Worm (Caenorhabditis elegans): Measurements from ENCODE around the gene C07H6.9.
A peak's percentile ranks its signal among the peaks of the same experiment; 100 is the strongest.

- TF ChIP-seq skn-1 (tag; optimal IDR thresholded peaks at IDR 0.05) = peak; percentile 81
- TF ChIP-seq nhr-20 (tag; optimal IDR thresholded peaks at IDR 0.05) = peak; percentile 86
- TF ChIP-seq fkh-10 (GFP tag; optimal IDR thresholded peaks at IDR 0.05) = peak; percentile 73
- no peak for TF ChIP-seq unc-30 (tag; optimal IDR thresholded peaks at IDR 0.05)
- peak; percentile 85 for TF ChIP-seq C16A3.4 (tag; optimal IDR thresholded peaks at IDR 0.05)
- TF ChIP-seq ceh-82 (tag; optimal IDR thresholded peaks at IDR 0.05) = peak; percentile 71 to 86 (median 75)
- peak; percentile 78 for TF ChIP-seq nhr-90 (tag; optimal IDR thresholded peaks at IDR 0.05; ENCODE audit: poor library complexity)
- peak; percentile 95 to 98 (median 96) for TF ChIP-seq dpl-1 (GFP tag; optimal IDR thresholded peaks at IDR 0.05)
- TF ChIP-seq unc-62 (GFP tag; optimal IDR thresholded peaks at IDR 0.05) = no peak
- peak; percentile 62 for TF ChIP-seq ztf-4 (tag; optimal IDR thresholded peaks at IDR 0.05)
These were observed 925 bp downstream of the C07H6.9 start for ce11 chrIII:7498346-7498745.
